Fruit fly (Drosophila melanogaster) whole organism, embryonic: ENCODE measurements around the gene CG3165.

ENCODE experiments used
- CG2116 ChIP-seq: fragments of 200-800 bp; sonication (Bioruptor generic); optimal IDR thresholded peaks from 3 replicates; lab custom pipeline; 2018; ENCODE audit warnings: missing biosample characterization, mild to moderate bottlenecking, missing genetic modification characterization
- CG32767 ChIP-seq: fragments of 200-800 bp; sonication (Bioruptor generic); IDR thresholded peaks from 2 replicates; pipeline ENCODE4 v1.3.6; 2022; ENCODE audit warnings: missing biosample characterization, missing genetic modification characterization
- CG4820 ChIP-seq: fragments of 200-800 bp; sonication (Bioruptor generic); optimal IDR thresholded peaks from 3 replicates; lab custom pipeline; 2016; ENCODE audit warnings: missing biosample characterization, missing genetic modification characterization
- CG6854 ChIP-seq: fragments of 200-800 bp; sonication (Bioruptor generic); optimal IDR thresholded peaks from 3 replicates; lab custom pipeline; 2017; ENCODE audit warnings: missing biosample characterization, mild to moderate bottlenecking, missing genetic modification characterization
- esg ChIP-seq: fragments of 200-800 bp; sonication (Bioruptor generic); conservative IDR thresholded peaks from 2 replicates; pipeline ENCODE4 v1.3.6; 2022; ENCODE audit warnings: missing biosample characterization, missing genetic modification characterization
- lola ChIP-seq, 3 experiments: fragments of >200 bp in 2 of 3; fragments of 200-800 bp in 1 of 3; sonication (Bioruptor generic) in 1 of 3; optimal IDR thresholded peaks; 2 replicates each; lab custom pipeline; 2017 to 2019; ENCODE audit warnings: missing biosample characterization in 3 of 3, missing genetic modification characterization in 3 of 3, mild to moderate bottlenecking in 1 of 3, moderate library complexity in 1 of 3
- p53 ChIP-seq: fragments of 200-800 bp; sonication (Bioruptor generic); optimal IDR thresholded peaks from 2 replicates; lab custom pipeline; 2016; ENCODE audit warnings: missing biosample characterization, missing genetic modification characterization
- twi ChIP-seq: fragments of 200-800 bp; optimal IDR thresholded peaks from 2 replicates; lab custom pipeline; 2019; ENCODE audit warnings: missing biosample characterization, mild to moderate bottlenecking, missing genetic modification characterization, moderate library complexity
- vnd ChIP-seq: fragments of 200-800 bp; sonication (Bioruptor generic); IDR thresholded peaks from 3 replicates; pipeline ENCODE4 v1.3.6; 2022; ENCODE audit warnings: missing biosample characterization, missing genetic modification characterization; ENCODE audit not compliant: partially characterized antibody

DNA sequence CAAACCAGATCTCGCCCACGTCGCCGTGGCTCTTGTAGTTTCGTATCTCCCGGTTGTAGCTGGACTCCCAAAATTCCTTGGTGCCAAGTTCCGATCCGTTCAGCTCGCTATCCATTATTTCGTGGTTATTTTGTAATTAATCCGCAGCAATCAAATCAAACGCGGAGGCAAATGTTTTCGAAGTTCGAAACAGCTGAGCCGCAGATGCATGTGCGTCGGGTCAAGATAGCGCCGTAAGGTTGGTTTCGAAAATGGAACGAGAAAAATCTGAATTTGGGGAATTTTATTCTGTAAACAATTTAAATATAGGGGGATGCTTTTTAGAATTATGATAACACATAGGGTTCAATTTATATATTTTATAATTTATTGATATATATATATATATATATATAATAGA is 2.2 kb downstream of the CG3165 start, which contains the start of gene CG9643:
- TF ChIP-seq vnd, result no peak
- no peak for TF ChIP-seq CG4820 (GFP tag; lab: Kevin White, UChicago)
- no peak for TF ChIP-seq CG6854 (GFP tag; lab: Kevin White, UChicago)
- TF ChIP-seq twi, result no peak
- TF ChIP-seq lola (GFP tag; optimal IDR thresholded peaks at IDR 0.05; lab: Kevin White, UChicago), result no peak
- no peak for TF ChIP-seq CG32767 (GFP tag; lab: Robert Waterston, UW)
- TF ChIP-seq p53, result no peak
- TF ChIP-seq CG2116, result peak; percentile 49
- no peak for TF ChIP-seq esg (GFP tag; lab: Robert Waterston, UW)
